Fruit fly (Drosophila melanogaster) whole organism, embryonic: Measurements from ENCODE around the gene armi.

Experiments
- ATbp ChIP-seq: fragments of 200-800 bp; sonication (Bioruptor generic); optimal IDR thresholded peaks from 2 replicates; lab custom pipeline; 2017; ENCODE audit warnings: missing biosample characterization, mild to moderate bottlenecking, missing genetic modification characterization, missing genetic modification reagents
- CG10274 ChIP-seq: fragments of 200-800 bp; sonication (Bioruptor generic); optimal IDR thresholded peaks from 3 replicates; lab custom pipeline; 2017; ENCODE audit warnings: missing biosample characterization, mild to moderate bottlenecking, missing genetic modification characterization
- CG12299 ChIP-seq: fragments of 200-800 bp; sonication (Bioruptor generic); optimal IDR thresholded peaks from 2 replicates; lab custom pipeline; 2018; ENCODE audit warnings: missing biosample characterization, mild to moderate bottlenecking, missing genetic modification characterization
- CG15011 ChIP-seq: fragments of 200-800 bp; sonication (Bioruptor generic); optimal IDR thresholded peaks from 3 replicates; lab custom pipeline; 2018; ENCODE audit warnings: missing biosample characterization, mild to moderate bottlenecking, missing genetic modification characterization
- CG15696 ChIP-seq: fragments of 200-800 bp; sonication (Bioruptor generic); optimal IDR thresholded peaks from 2 replicates; lab custom pipeline; 2019; ENCODE audit warnings: missing biosample characterization, mild to moderate bottlenecking, missing genetic modification characterization, moderate library complexity
- CG17568 ChIP-seq: fragments of 200-800 bp; sonication (Bioruptor generic); optimal IDR thresholded peaks from 2 replicates; lab custom pipeline; 2018; ENCODE audit warnings: missing biosample characterization, mild to moderate bottlenecking, missing genetic modification characterization, moderate library complexity
- CG18262 ChIP-seq: fragments of 200-800 bp; optimal IDR thresholded peaks from 3 replicates; lab custom pipeline; 2019; ENCODE audit warnings: missing biosample characterization, mild to moderate bottlenecking, missing genetic modification characterization, moderate library complexity
- CG18764 ChIP-seq: fragments of 200-800 bp; sonication (Bioruptor generic); optimal IDR thresholded peaks from 3 replicates; lab custom pipeline; 2016; ENCODE audit warnings: missing biosample characterization, missing genetic modification characterization
- CG3065 ChIP-seq: fragments of 200-800 bp; sonication (Bioruptor generic); optimal IDR thresholded peaks from 2 replicates; lab custom pipeline; 2016; ENCODE audit warnings: missing biosample characterization, missing genetic modification characterization
- CG3281 ChIP-seq: fragments of 200-800 bp; sonication (Bioruptor generic); optimal IDR thresholded peaks from 3 replicates; lab custom pipeline; 2017; ENCODE audit warnings: missing biosample characterization, mild to moderate bottlenecking, missing genetic modification characterization
- CG3838 ChIP-seq: fragments of 200-800 bp; sonication (Bioruptor generic); optimal IDR thresholded peaks from 3 replicates; lab custom pipeline; 2016; ENCODE audit warnings: missing biosample characterization, missing genetic modification characterization
- CG3847 ChIP-seq: fragments of 200-800 bp; sonication (Bioruptor generic); IDR thresholded peaks from 2 replicates; pipeline ENCODE4 v1.3.6; 2022; ENCODE audit warnings: missing biosample characterization, missing genetic modification characterization
- CG43689 ChIP-seq: fragments of 200-800 bp; sonication (Bioruptor generic); IDR thresholded peaks from 2 replicates; pipeline ENCODE4 v1.3.6; 2022; ENCODE audit warnings: missing biosample characterization, missing genetic modification characterization
- CG4730 ChIP-seq: fragments of 200-800 bp; sonication (Bioruptor generic); IDR thresholded peaks from 2 replicates; pipeline ENCODE4 v1.3.6; 2022; ENCODE audit warnings: missing biosample characterization, missing genetic modification characterization
- CG6272 ChIP-seq: fragments of 200-800 bp; sonication (Bioruptor generic); IDR thresholded peaks from 2 replicates; pipeline ENCODE4 v1.3.6; 2022; ENCODE audit warnings: missing biosample characterization, missing genetic modification characterization
- CG6765 ChIP-seq: fragments of 200-800 bp; sonication (Bioruptor generic); optimal IDR thresholded peaks from 3 replicates; lab custom pipeline; 2017; ENCODE audit warnings: missing biosample characterization, mild to moderate bottlenecking, missing genetic modification characterization
- CG7786 ChIP-seq: fragments of 200-800 bp; sonication (Bioruptor generic); optimal IDR thresholded peaks from 2 replicates; lab custom pipeline; 2016; ENCODE audit warnings: missing biosample characterization, missing genetic modification characterization
- CoRest ChIP-seq: fragments of 200-800 bp; sonication (Bioruptor generic); optimal IDR thresholded peaks from 3 replicates; lab custom pipeline; 2018; ENCODE audit warnings: missing biosample characterization, mild to moderate bottlenecking, missing genetic modification characterization, moderate library complexity
- Dek ChIP-seq: fragments of 200-800 bp; sonication (Bioruptor generic); optimal IDR thresholded peaks from 3 replicates; lab custom pipeline; 2019; ENCODE audit warnings: missing biosample characterization, mild to moderate bottlenecking, missing genetic modification characterization, moderate library complexity
- Doc3 ChIP-seq: fragments of 200-800 bp; sonication (Bioruptor generic); IDR thresholded peaks from 3 replicates; pipeline ENCODE4 v1.3.6; 2022; ENCODE audit warnings: missing biosample characterization, missing genetic modification characterization; ENCODE audit not compliant: partially characterized antibody
- H15 ChIP-seq: fragments of 200-800 bp; sonication (Bioruptor generic); IDR thresholded peaks from 3 replicates; pipeline ENCODE4 v1.3.6; 2022; ENCODE audit warnings: missing biosample characterization, missing genetic modification characterization
- HLH54F ChIP-seq: fragments of 200-800 bp; sonication (Bioruptor generic); optimal IDR thresholded peaks from 3 replicates; lab custom pipeline; 2016; ENCODE audit warnings: missing biosample characterization, missing genetic modification characterization
- Max ChIP-seq: fragments of 200-800 bp; sonication (Bioruptor generic); optimal IDR thresholded peaks from 2 replicates; lab custom pipeline; 2016; ENCODE audit warnings: missing biosample characterization, mild to moderate bottlenecking, missing genetic modification characterization
- NFAT ChIP-seq: fragments of 200-800 bp; sonication (Bioruptor generic); IDR thresholded peaks from 2 replicates; pipeline ENCODE4 v1.3.6; 2022; ENCODE audit warnings: missing biosample characterization, missing genetic modification characterization
- NK7.1 ChIP-seq: fragments of 200-800 bp; sonication (Bioruptor generic); optimal IDR thresholded peaks from 3 replicates; lab custom pipeline; 2016; ENCODE audit warnings: missing biosample characterization, missing genetic modification characterization
- Neu2 ChIP-seq: fragments of 200-800 bp; sonication (Bioruptor generic); optimal IDR thresholded peaks from 3 replicates; lab custom pipeline; 2016; ENCODE audit warnings: missing biosample characterization, missing genetic modification characterization, borderline replicate concordance
- Optix ChIP-seq: fragments of 200-800 bp; sonication (Bioruptor generic); IDR thresholded peaks from 3 replicates; pipeline ENCODE4 v1.3.6; 2022; ENCODE audit warnings: missing biosample characterization, missing genetic modification characterization
- Sry-δ ChIP-seq: fragments of 200-800 bp; sonication (Bioruptor generic); optimal IDR thresholded peaks from 2 replicates; lab custom pipeline; 2016; ENCODE audit warnings: missing biosample characterization, missing genetic modification characterization
- Stat92E ChIP-seq, 3 experiments: fragments of >200 bp in 2 of 3; fragments of 200-800 bp in 1 of 3; sonication (Bioruptor generic) in 1 of 3; optimal IDR thresholded peaks; 2 replicates each; lab custom pipeline; 2017 to 2019; ENCODE audit warnings: missing biosample characterization in 3 of 3, missing genetic modification characterization in 3 of 3, mild to moderate bottlenecking in 1 of 3, moderate library complexity in 1 of 3
- Usf ChIP-seq: fragments of 200-800 bp; sonication (Bioruptor generic); optimal IDR thresholded peaks from 2 replicates; lab custom pipeline; 2017; ENCODE audit warnings: missing genotype, missing biosample characterization, missing genetic modification characterization
- abd-A ChIP-seq: fragments of 200-800 bp; sonication (Bioruptor generic); optimal IDR thresholded peaks from 3 replicates; lab custom pipeline; 2019; ENCODE audit warnings: missing biosample characterization, mild to moderate bottlenecking, missing genetic modification characterization, moderate library complexity
- ato ChIP-seq: fragments of 200-800 bp; sonication (Bioruptor generic); IDR thresholded peaks from 2 replicates; pipeline ENCODE4 v1.3.6; 2022; ENCODE audit warnings: missing biosample characterization, missing genetic modification characterization; ENCODE audit not compliant: partially characterized antibody
- esg ChIP-seq: fragments of 200-800 bp; sonication (Bioruptor generic); conservative IDR thresholded peaks from 2 replicates; pipeline ENCODE4 v1.3.6; 2022; ENCODE audit warnings: missing biosample characterization, missing genetic modification characterization
- gem ChIP-seq: fragments of 200-800 bp; sonication (Bioruptor generic); optimal IDR thresholded peaks from 2 replicates; lab custom pipeline; 2019; ENCODE audit warnings: missing biosample characterization, mild to moderate bottlenecking, missing genetic modification characterization, moderate library complexity
- grau ChIP-seq: fragments of 200-800 bp; optimal IDR thresholded peaks from 3 replicates; lab custom pipeline; 2019; ENCODE audit warnings: missing biosample characterization, mild to moderate bottlenecking, missing genetic modification characterization, moderate library complexity
- hth ChIP-seq: fragments of >200 bp; optimal IDR thresholded peaks from 2 replicates; lab custom pipeline; 2017; ENCODE audit warnings: inconsistent platforms
- insv ChIP-seq, 2 experiments: fragments of 200-800 bp; sonication (Bioruptor generic); optimal IDR thresholded peaks; 3 replicates each; lab custom pipeline; 2016 to 2018; ENCODE audit warnings: missing biosample characterization in 2 of 2, missing genetic modification characterization in 2 of 2
- kay ChIP-seq: fragments of 200-800 bp; sonication (Bioruptor generic); optimal IDR thresholded peaks from 2 replicates; lab custom pipeline; 2016; ENCODE audit warnings: missing biosample characterization, missing genetic modification characterization
- lab ChIP-seq: fragments of 200-800 bp; sonication (Bioruptor generic); optimal IDR thresholded peaks from 3 replicates; lab custom pipeline; 2017; ENCODE audit warnings: missing biosample characterization, missing genetic modification characterization, mild to moderate bottlenecking, moderate library complexity, missing genetic modification reagents
- lola ChIP-seq, 3 experiments: fragments of >200 bp in 2 of 3; fragments of 200-800 bp in 1 of 3; sonication (Bioruptor generic) in 1 of 3; optimal IDR thresholded peaks; 2 replicates each; lab custom pipeline; 2017 to 2019; ENCODE audit warnings: missing biosample characterization in 3 of 3, missing genetic modification characterization in 3 of 3, mild to moderate bottlenecking in 1 of 3, moderate library complexity in 1 of 3
- mld ChIP-seq: fragments of 200-800 bp; sonication (Bioruptor generic); IDR thresholded peaks from 3 replicates; pipeline ENCODE4 v1.3.6; 2022; ENCODE audit warnings: missing biosample characterization, missing genetic modification characterization; ENCODE audit not compliant: partially characterized antibody
- onecut ChIP-seq: fragments of 200-800 bp; sonication (Bioruptor generic); IDR thresholded peaks from 2 replicates; pipeline ENCODE4 v1.3.6; 2022; ENCODE audit warnings: missing biosample characterization, missing genetic modification characterization
- pfk ChIP-seq: fragments of 200-800 bp; sonication (Bioruptor generic); optimal IDR thresholded peaks from 2 replicates; lab custom pipeline; 2018; ENCODE audit warnings: missing biosample characterization, mild to moderate bottlenecking, missing genetic modification characterization, moderate library complexity
- pnt ChIP-seq: fragments of 200-800 bp; sonication (Bioruptor generic); optimal IDR thresholded peaks from 3 replicates; lab custom pipeline; 2016; ENCODE audit warnings: missing biosample characterization, missing genetic modification characterization
- prd ChIP-seq, 3 experiments: fragments of >200 bp in 2 of 3; fragments of 200-800 bp in 1 of 3; sonication (Bioruptor generic) in 1 of 3; optimal IDR thresholded peaks in 2 of 3; IDR thresholded peaks in 1 of 3; 2 replicates in 2 of 3; 3 replicates in 1 of 3; pipeline versions ENCODE4 v1.3.6 to Lab custom; 2017 to 2022; ENCODE audit warnings: missing biosample characterization in 1 of 3, missing genetic modification characterization in 1 of 3
- sd ChIP-seq: fragments of 200-800 bp; sonication (Bioruptor generic); optimal IDR thresholded peaks from 3 replicates; lab custom pipeline; 2018; ENCODE audit warnings: missing biosample characterization, mild to moderate bottlenecking, missing genetic modification characterization, moderate library complexity
- so ChIP-seq: fragments of 200-800 bp; sonication (Bioruptor generic); IDR thresholded peaks from 3 replicates; pipeline ENCODE4 v1.3.6; 2022; ENCODE audit warnings: missing biosample characterization, missing genetic modification characterization
- tx ChIP-seq: fragments of 200-800 bp; sonication (Bioruptor generic); optimal IDR thresholded peaks from 2 replicates; lab custom pipeline; 2016; ENCODE audit warnings: missing biosample characterization, missing genetic modification characterization

Gene armi

DNA sequence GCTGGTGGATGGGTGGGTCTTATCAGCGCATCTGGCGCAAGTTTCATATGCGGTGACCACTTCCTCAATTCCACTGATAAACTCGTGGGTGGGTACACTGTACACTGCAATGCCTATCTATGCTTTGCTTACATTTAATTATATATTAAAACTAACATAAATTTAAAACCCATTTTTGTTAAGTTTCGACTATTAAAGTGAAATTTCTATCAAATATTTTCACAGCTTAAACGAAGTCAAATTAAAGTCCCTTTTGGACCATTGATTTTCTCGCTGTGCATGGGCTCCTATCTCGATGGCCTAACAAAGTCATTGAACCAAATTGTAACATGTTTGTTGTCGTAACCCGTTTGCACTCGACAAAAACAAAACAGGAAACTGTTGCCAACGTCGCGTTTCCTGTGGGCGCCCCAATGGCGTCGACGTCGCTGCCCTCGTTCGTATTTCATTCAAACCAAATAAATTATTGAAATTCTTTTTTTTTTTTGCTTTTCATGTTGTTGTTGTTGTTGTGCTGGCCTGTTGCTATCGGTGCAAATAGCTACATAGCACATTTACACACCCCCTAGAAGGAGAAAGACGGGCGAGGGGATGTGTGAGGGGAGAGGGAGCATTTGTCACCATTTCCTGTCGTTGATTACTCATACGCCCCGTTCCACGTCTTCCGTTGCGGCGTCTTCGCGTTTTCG, 28.3 kb upstream of the armi start (continued):
- peak; percentile 52 for TF ChIP-seq CG18764
- TF ChIP-seq grau (tag; lab: Kevin White, UChicago), result peak; percentile 89
- peak; percentile 79 for TF ChIP-seq sd (tag; lab: Kevin White, UChicago)
- peak; percentile 75; the same call in 1 of the 2 replicates for TF ChIP-seq NFAT
- TF ChIP-seq H15 (GFP tag; lab: Robert Waterston, UW), result peak; percentile 80
- no peak for TF ChIP-seq hth (lab: Kevin White, UChicago)
- TF ChIP-seq kay, result peak; percentile 58
- peak; percentile 60 for TF ChIP-seq onecut (GFP tag; lab: Robert Waterston, UW)
- peak; percentile 34 for TF ChIP-seq CG3065 (GFP tag; lab: Kevin White, UChicago)
- peak; percentile 90 for TF ChIP-seq CG3281 (GFP tag; lab: Kevin White, UChicago)
- no peak for TF ChIP-seq insv (GFP tag; optimal IDR thresholded peaks at IDR 0.05; lab: Kevin White, UChicago)
- peak; percentile 13 for TF ChIP-seq Usf
- TF ChIP-seq HLH54F (GFP tag; lab: Kevin White, UChicago), result peak; percentile 59
- peak; percentile 65 for TF ChIP-seq CG6765 (GFP tag; lab: Kevin White, UChicago)
- no peak for TF ChIP-seq pfk (GFP tag; lab: Kevin White, UChicago)
- peak; percentile 86 for TF ChIP-seq esg (GFP tag; lab: Robert Waterston, UW)
- peak; percentile 24 for TF ChIP-seq CG7786 (GFP tag; lab: Kevin White, UChicago)
- TF ChIP-seq lola (GFP tag; optimal IDR thresholded peaks at IDR 0.05; lab: Kevin White, UChicago), result peak in 1 of 3 experiments; percentile 56
- TF ChIP-seq NK7.1 (GFP tag; lab: Kevin White, UChicago), result no peak
- peak; percentile 59 for TF ChIP-seq CG12299 (tag; lab: Kevin White, UChicago)
- TF ChIP-seq mld (GFP tag; lab: Robert Waterston, UW), result no peak
- peak; percentile 85 for TF ChIP-seq ATbp (GFP tag; lab: Kevin White, UChicago)
- TF ChIP-seq CG17568, result peak; percentile 75
- peak; percentile 62 for TF ChIP-seq Max (GFP tag; lab: Kevin White, UChicago)
- peak; percentile 14 for TF ChIP-seq CG3838 (GFP tag; lab: Kevin White, UChicago)
- peak; percentile 76 for TF ChIP-seq CG4730
- peak; percentile 92 for TF ChIP-seq gem (tag; lab: Kevin White, UChicago)
- peak; percentile 60 for TF ChIP-seq CG10274 (GFP tag; lab: Kevin White, UChicago)
- TF ChIP-seq CG43689 (GFP tag; lab: Robert Waterston, UW), result peak; percentile 60
- TF ChIP-seq Stat92E (GFP tag; optimal IDR thresholded peaks at IDR 0.05; lab: Kevin White, UChicago), result no peak
- peak; percentile 39 for TF ChIP-seq CG15696 (tag; lab: Kevin White, UChicago)
- TF ChIP-seq pnt, result peak; percentile 29
- TF ChIP-seq so (GFP tag; lab: Robert Waterston, UW), result peak; percentile 86
- no peak for TF ChIP-seq prd (optimal IDR thresholded peaks at IDR 0.05; lab: Kevin White, UChicago)
- TF ChIP-seq prd (GFP tag; IDR thresholded peaks at IDR 0.05; lab: Robert Waterston, UW), result peak; percentile 89
- TF ChIP-seq Optix (GFP tag; lab: Robert Waterston, UW), result 0 out of 3 replicates have a peak, but pooled peaks have one; percentile 47
- TF ChIP-seq Sry-δ (GFP tag; lab: Kevin White, UChicago), result peak; percentile 2
- TF ChIP-seq CG6272 (GFP tag; lab: Robert Waterston, UW), result peak; percentile 66
- TF ChIP-seq CG18262 (tag; lab: Kevin White, UChicago), result peak; percentile 74
- no peak for TF ChIP-seq tx (GFP tag; lab: Kevin White, UChicago)
- TF ChIP-seq CG15011 (GFP tag; lab: Kevin White, UChicago), result peak; percentile 74
- peak; percentile 11 for TF ChIP-seq abd-A (tag; lab: Kevin White, UChicago)
- peak; percentile 86 for TF ChIP-seq CG3847 (GFP tag; lab: Robert Waterston, UW)
- peak; percentile 91 for TF ChIP-seq CoRest (tag; lab: Kevin White, UChicago)
- TF ChIP-seq lab (GFP tag; lab: Kevin White, UChicago), result peak; percentile 94
- TF ChIP-seq Dek (tag; lab: Kevin White, UChicago), result peak; percentile 82
- TF ChIP-seq Neu2 (GFP tag; lab: Kevin White, UChicago), result no peak
- no peak for TF ChIP-seq ato
- TF ChIP-seq Doc3, result no peak
